Fruit fly (Drosophila melanogaster) whole organism, embryonic: ENCODE data around the gene CG31808.
A peak's percentile ranks its signal among the peaks of the same experiment; 100 is the strongest.

Experiments used
- BEAF-32 ChIP-seq: fragments of 200-800 bp; sonication (Bioruptor generic); optimal IDR thresholded peaks from 3 replicates; lab custom pipeline; 2017; ENCODE audit warnings: missing biosample characterization, missing genetic modification characterization, mild to moderate bottlenecking, moderate library complexity, missing genetic modification reagents
- CG10267 ChIP-seq: fragments of 200-800 bp; sonication (Bioruptor generic); optimal IDR thresholded peaks from 2 replicates; lab custom pipeline; 2018; ENCODE audit warnings: missing biosample characterization, mild to moderate bottlenecking, missing genetic modification characterization, moderate library complexity
- CG10979 ChIP-seq: fragments of 200-800 bp; sonication (Bioruptor generic); optimal IDR thresholded peaks from 2 replicates; lab custom pipeline; 2018; ENCODE audit warnings: missing biosample characterization, mild to moderate bottlenecking, missing genetic modification characterization, moderate library complexity
- CG11247 ChIP-seq: fragments of 200-800 bp; sonication (Bioruptor generic); IDR thresholded peaks from 2 replicates; pipeline ENCODE4 v1.3.6; 2022; ENCODE audit warnings: missing biosample characterization, missing genetic modification characterization
- CG1233 ChIP-seq: fragments of 200-800 bp; sonication (Bioruptor generic); optimal IDR thresholded peaks from 4 replicates; lab custom pipeline; 2018; ENCODE audit warnings: missing biosample characterization, mild to moderate bottlenecking, missing genetic modification characterization
- CG12659 ChIP-seq: fragments of 200-800 bp; sonication (Bioruptor generic); optimal IDR thresholded peaks from 3 replicates; lab custom pipeline; 2017; ENCODE audit warnings: mild to moderate bottlenecking, missing biosample characterization, missing genetic modification reagents, missing genetic modification characterization
- CG1529 ChIP-seq: fragments of 200-800 bp; sonication (Bioruptor generic); optimal IDR thresholded peaks from 3 replicates; lab custom pipeline; 2018; ENCODE audit warnings: missing biosample characterization, missing genetic modification characterization
- CG15601 ChIP-seq: fragments of 200-800 bp; sonication (Bioruptor generic); optimal IDR thresholded peaks from 3 replicates; lab custom pipeline; 2019; ENCODE audit warnings: missing biosample characterization, mild to moderate bottlenecking, missing genetic modification characterization, moderate library complexity
- CG1602 ChIP-seq: fragments of 200-800 bp; sonication (Bioruptor generic); optimal IDR thresholded peaks from 3 replicates; lab custom pipeline; 2016; ENCODE audit warnings: missing biosample characterization, missing genetic modification characterization
- CG17186 ChIP-seq: fragments of 200-800 bp; sonication (Bioruptor generic); optimal IDR thresholded peaks from 3 replicates; lab custom pipeline; 2017; ENCODE audit warnings: missing biosample characterization, missing genetic modification reagents, missing genetic modification characterization
- CG2875 ChIP-seq: fragments of 200-800 bp; sonication (Bioruptor generic); optimal IDR thresholded peaks from 2 replicates; lab custom pipeline; 2017; ENCODE audit warnings: missing biosample characterization, mild to moderate bottlenecking, missing genetic modification characterization, missing genetic modification reagents
- CG34224 ChIP-seq: fragments of 200-800 bp; sonication (Bioruptor generic); IDR thresholded peaks from 3 replicates; pipeline ENCODE4 v1.3.6; 2022; ENCODE audit warnings: missing biosample characterization, missing genetic modification characterization; ENCODE audit not compliant: partially characterized antibody
- CG3847 ChIP-seq: fragments of 200-800 bp; sonication (Bioruptor generic); IDR thresholded peaks from 2 replicates; pipeline ENCODE4 v1.3.6; 2022; ENCODE audit warnings: missing biosample characterization, missing genetic modification characterization
- CG43689 ChIP-seq: fragments of 200-800 bp; sonication (Bioruptor generic); IDR thresholded peaks from 2 replicates; pipeline ENCODE4 v1.3.6; 2022; ENCODE audit warnings: missing biosample characterization, missing genetic modification characterization
- CG4617 ChIP-seq: fragments of 200-800 bp; sonication (Bioruptor generic); optimal IDR thresholded peaks from 3 replicates; lab custom pipeline; 2016; ENCODE audit warnings: missing biosample characterization, missing genetic modification characterization, borderline replicate concordance
- CG4854 ChIP-seq: fragments of 200-800 bp; sonication (Bioruptor generic); optimal IDR thresholded peaks from 2 replicates; lab custom pipeline; 2016; ENCODE audit warnings: missing biosample characterization, missing genetic modification characterization, inconsistent platforms
- CG6254 ChIP-seq: fragments of 200-800 bp; sonication (Bioruptor generic); optimal IDR thresholded peaks from 3 replicates; lab custom pipeline; 2017; ENCODE audit warnings: mild to moderate bottlenecking, missing biosample characterization, missing genetic modification reagents, missing genetic modification characterization
- CG8359 ChIP-seq: fragments of 200-800 bp; sonication (Bioruptor generic); optimal IDR thresholded peaks from 2 replicates; lab custom pipeline; 2017; ENCODE audit warnings: missing biosample characterization, mild to moderate bottlenecking, missing genetic modification characterization, borderline replicate concordance
- CTCF ChIP-seq: fragments of 200-800 bp; sonication (Bioruptor generic); optimal IDR thresholded peaks from 2 replicates; lab custom pipeline; 2017; ENCODE audit warnings: missing biosample characterization, mild to moderate bottlenecking, missing genetic modification characterization, moderate library complexity
- D ChIP-seq, 2 experiments: fragments of 200-800 bp in 1 of 2; fragments of >200 bp in 1 of 2; sonication (Bioruptor generic) in 1 of 2; optimal IDR thresholded peaks; 2 replicates in 1 of 2; 3 replicates in 1 of 2; lab custom pipeline; 2017; ENCODE audit warnings: mild to moderate bottlenecking in 1 of 2, missing biosample characterization in 1 of 2, missing genetic modification characterization in 1 of 2, missing genetic modification reagents in 1 of 2
- Dp ChIP-seq: fragments of 200-800 bp; sonication (Bioruptor generic); optimal IDR thresholded peaks from 2 replicates; lab custom pipeline; 2018; ENCODE audit warnings: missing biosample characterization, mild to moderate bottlenecking, missing genetic modification characterization, moderate library complexity
- Dref ChIP-seq: fragments of 200-800 bp; sonication (Bioruptor generic); IDR thresholded peaks from 2 replicates; pipeline ENCODE4 v1.3.6; 2022; ENCODE audit warnings: missing biosample characterization, missing genetic modification characterization
- Ets65A ChIP-seq: fragments of 200-800 bp; sonication (Bioruptor generic); peaks from one replicate; lab custom pipeline; 2016; ENCODE audit warnings: missing biosample characterization, missing genetic modification characterization
- Kr ChIP-seq: fragments of 200-800 bp; sonication (Bioruptor generic); optimal IDR thresholded peaks from 2 replicates; lab custom pipeline; 2017; ENCODE audit warnings: missing biosample characterization, mild to moderate bottlenecking, missing genetic modification characterization
- Lpt ChIP-seq: fragments of >200 bp; optimal IDR thresholded peaks from 2 replicates; lab custom pipeline; 2018; ENCODE audit warnings: missing biosample characterization, missing genetic modification characterization
- MBD-R2 ChIP-seq: fragments of 200-800 bp; sonication (Bioruptor generic); IDR thresholded peaks from 2 replicates; pipeline ENCODE4 v1.3.6; 2022; ENCODE audit warnings: missing biosample characterization, missing genetic modification characterization
- Max ChIP-seq: fragments of 200-800 bp; sonication (Bioruptor generic); optimal IDR thresholded peaks from 2 replicates; lab custom pipeline; 2016; ENCODE audit warnings: missing biosample characterization, mild to moderate bottlenecking, missing genetic modification characterization
- Six4 ChIP-seq: fragments of 200-800 bp; sonication (Bioruptor generic); optimal IDR thresholded peaks from 2 replicates; lab custom pipeline; 2016; ENCODE audit warnings: missing biosample characterization, missing genetic modification characterization
- Sry-δ ChIP-seq: fragments of 200-800 bp; sonication (Bioruptor generic); optimal IDR thresholded peaks from 2 replicates; lab custom pipeline; 2016; ENCODE audit warnings: missing biosample characterization, missing genetic modification characterization
- Stat92E ChIP-seq, 3 experiments: fragments of >200 bp in 2 of 3; fragments of 200-800 bp in 1 of 3; sonication (Bioruptor generic) in 1 of 3; optimal IDR thresholded peaks; 2 replicates each; lab custom pipeline; 2017 to 2019; ENCODE audit warnings: missing biosample characterization in 3 of 3, missing genetic modification characterization in 3 of 3, mild to moderate bottlenecking in 1 of 3, moderate library complexity in 1 of 3
- Trl ChIP-seq, 3 experiments: fragments of >200 bp in 2 of 3; fragments of 200-800 bp in 1 of 3; sonication (Bioruptor generic) in 1 of 3; optimal IDR thresholded peaks; 2 replicates in 1 of 3; 3 replicates in 2 of 3; lab custom pipeline; 2016 to 2017; ENCODE audit warnings: missing biosample characterization in 1 of 3, missing genetic modification characterization in 1 of 3
- az2 ChIP-seq: fragments of 200-800 bp; sonication (Bioruptor generic); optimal IDR thresholded peaks from 3 replicates; lab custom pipeline; 2016; ENCODE audit warnings: missing biosample characterization, missing genetic modification characterization
- gfzf ChIP-seq: fragments of 200-800 bp; sonication (Bioruptor generic); optimal IDR thresholded peaks from 2 replicates; lab custom pipeline; 2016; ENCODE audit warnings: missing biosample characterization, mild to moderate bottlenecking, missing genetic modification characterization, moderate library complexity
- hb ChIP-seq: fragments of 200-800 bp; sonication (Bioruptor generic); IDR thresholded peaks from 3 replicates; pipeline ENCODE4 v1.3.6; 2022; ENCODE audit warnings: missing biosample characterization, missing genetic modification characterization; ENCODE audit not compliant: partially characterized antibody
- hth ChIP-seq: fragments of >200 bp; optimal IDR thresholded peaks from 2 replicates; lab custom pipeline; 2017; ENCODE audit warnings: inconsistent platforms
- inv ChIP-seq: fragments of 200-800 bp; sonication (Bioruptor generic); IDR thresholded peaks from 2 replicates; pipeline ENCODE4 v1.3.6; 2022; ENCODE audit warnings: missing biosample characterization, missing genetic modification characterization; ENCODE audit not compliant: partially characterized antibody
- nerfin-1 ChIP-seq: fragments of 200-800 bp; sonication (Bioruptor generic); optimal IDR thresholded peaks from 3 replicates; lab custom pipeline; 2019; ENCODE audit warnings: missing biosample characterization, mild to moderate bottlenecking, missing genetic modification characterization, moderate library complexity
- nmo ChIP-seq: fragments of 200-800 bp; sonication (Bioruptor generic); optimal IDR thresholded peaks from 2 replicates; lab custom pipeline; 2018; ENCODE audit warnings: missing biosample characterization, mild to moderate bottlenecking, missing genetic modification characterization, moderate library complexity
- nom ChIP-seq: fragments of 200-800 bp; sonication (Bioruptor generic); optimal IDR thresholded peaks from 2 replicates; lab custom pipeline; 2017; ENCODE audit warnings: missing biosample characterization, missing genetic modification characterization, mild to moderate bottlenecking, moderate library complexity, missing genetic modification reagents
- onecut ChIP-seq: fragments of 200-800 bp; sonication (Bioruptor generic); IDR thresholded peaks from 2 replicates; pipeline ENCODE4 v1.3.6; 2022; ENCODE audit warnings: missing biosample characterization, missing genetic modification characterization
- pb ChIP-seq: fragments of 200-800 bp; sonication (Bioruptor generic); optimal IDR thresholded peaks from 3 replicates; lab custom pipeline; 2016; ENCODE audit warnings: missing biosample characterization, missing genetic modification characterization
- peb ChIP-seq: fragments of 200-800 bp; sonication (Bioruptor generic); IDR thresholded peaks from 2 replicates; pipeline ENCODE4 v1.3.6; 2022; ENCODE audit warnings: missing biosample characterization, missing genetic modification characterization
- salm ChIP-seq: fragments of 200-800 bp; sonication (Bioruptor generic); optimal IDR thresholded peaks from 2 replicates; lab custom pipeline; 2018; ENCODE audit warnings: missing biosample characterization, mild to moderate bottlenecking, missing genetic modification characterization
- seq ChIP-seq: fragments of 200-800 bp; sonication (Bioruptor generic); IDR thresholded peaks from 2 replicates; pipeline ENCODE4 v1.3.6; 2022; ENCODE audit warnings: missing biosample characterization, missing genetic modification characterization
- sna ChIP-seq: fragments of 200-800 bp; sonication (Bioruptor generic); IDR thresholded peaks from 2 replicates; pipeline ENCODE4 v1.3.6; 2022; ENCODE audit warnings: missing biosample characterization, missing genetic modification characterization; ENCODE audit not compliant: partially characterized antibody
- sug ChIP-seq: fragments of 200-800 bp; optimal IDR thresholded peaks from 2 replicates; lab custom pipeline; 2019; ENCODE audit warnings: missing biosample characterization, mild to moderate bottlenecking, missing genetic modification characterization, moderate library complexity
- ttk ChIP-seq: fragments of 200-800 bp; sonication (Bioruptor generic); IDR thresholded peaks from 2 replicates; pipeline ENCODE4 v2.1.2; 2022; ENCODE audit warnings: missing biosample characterization, missing genetic modification characterization
- unc-4 ChIP-seq: fragments of 200-800 bp; sonication (Bioruptor generic); IDR thresholded peaks from 2 replicates; pipeline ENCODE4 v1.3.6; 2022; ENCODE audit warnings: missing biosample characterization, missing genetic modification characterization; ENCODE audit not compliant: partially characterized antibody

CG31808 gene

dm6 chr2L:16743055-16743805 lies 27.2 kb upstream of the CG31808 start, which contains the start of the genes LSm7 and BuGZ (continued):
- TF ChIP-seq CG8359 (GFP tag; lab: Kevin White, UChicago) (no peak), CG1529 (peak; percentile 17), CG10267 (peak; percentile 64), salm (peak; percentile 3), nerfin-1 (tag; lab: Kevin White, UChicago) (peak; percentile 17), sug (tag; lab: Kevin White, UChicago) (peak; percentile 53), az2 (peak; percentile 37), Dref (GFP tag; lab: Robert Waterston, UW) (peak; percentile 66), CG17186 (peak; percentile 83), Ets65A (GFP tag; lab: Kevin White, UChicago) (peak; percentile 69), peb (GFP tag; lab: Robert Waterston, UW) (no peak), onecut (peak; percentile 70; the same call in 1 of the 2 replicates), D (optimal IDR thresholded peaks at IDR 0.05; lab: Kevin White, UChicago) (no peak), D (GFP tag; optimal IDR thresholded peaks at IDR 0.05; lab: Kevin White, UChicago) (peak; percentile 29), BEAF-32 (peak; percentile 78), CG43689 (GFP tag; lab: Robert Waterston, UW) (no peak), Stat92E (GFP tag; optimal IDR thresholded peaks at IDR 0.05; lab: Kevin White, UChicago) (peak in 1 of 3 experiments; percentile 21), nom (GFP tag; lab: Kevin White, UChicago) (no peak), CG12659 (peak; percentile 85), CG10979 (tag; lab: Kevin White, UChicago) (peak; percentile 55), CG1602 (GFP tag; lab: Kevin White, UChicago) (peak; percentile 13), CG1233 (peak; percentile 25), ttk (GFP tag; lab: Robert Waterston, UW) (no peak), Kr (GFP tag; lab: Kevin White, UChicago) (no peak), Lpt (no peak), Dp (GFP tag; lab: Kevin White, UChicago) (peak; percentile 61), CG2875 (GFP tag; lab: Kevin White, UChicago) (peak; percentile 16), Max (peak; percentile 48), unc-4 (GFP tag; lab: Robert Waterston, UW) (peak; percentile 70), CG4617 (GFP tag; lab: Kevin White, UChicago) (peak; percentile 51), hth (lab: Kevin White, UChicago) (no peak), CG4854 (GFP tag; lab: Kevin White, UChicago) (no peak), gfzf (GFP tag; lab: Kevin White, UChicago) (peak; percentile 83), seq (no peak), Six4 (GFP tag; lab: Kevin White, UChicago) (no peak), CG15601 (tag; lab: Kevin White, UChicago) (peak; percentile 62), pb (no peak), CG11247 (GFP tag; lab: Robert Waterston, UW) (no peak), CG6254 (GFP tag; lab: Kevin White, UChicago) (peak; percentile 19), CTCF (GFP tag; lab: Kevin White, UChicago) (peak; percentile 97), inv (GFP tag; lab: Robert Waterston, UW) (peak; percentile 60), CG34224 (GFP tag; lab: Robert Waterston, UW) (peak; percentile 42; the same call in 2 of the 3 replicates), MBD-R2 (GFP tag; lab: Robert Waterston, UW) (peak; percentile 74), nmo (GFP tag; lab: Kevin White, UChicago) (peak; percentile 70), Trl (optimal IDR thresholded peaks at IDR 0.05; lab: Kevin White, UChicago) (no peak), Trl (GFP tag; optimal IDR thresholded peaks at IDR 0.05; lab: Kevin White, UChicago) (peak; percentile 32), sna (GFP tag; lab: Robert Waterston, UW) (peak; percentile 63; the same call in 1 of the 2 replicates), CG3847 (GFP tag; lab: Robert Waterston, UW) (peak; percentile 62), Sry-δ (peak; percentile 63), hb (GFP tag; lab: Robert Waterston, UW) (no peak)
